Worm (Caenorhabditis elegans): ENCODE measurements around the gene F35C11.3.

DNA sequence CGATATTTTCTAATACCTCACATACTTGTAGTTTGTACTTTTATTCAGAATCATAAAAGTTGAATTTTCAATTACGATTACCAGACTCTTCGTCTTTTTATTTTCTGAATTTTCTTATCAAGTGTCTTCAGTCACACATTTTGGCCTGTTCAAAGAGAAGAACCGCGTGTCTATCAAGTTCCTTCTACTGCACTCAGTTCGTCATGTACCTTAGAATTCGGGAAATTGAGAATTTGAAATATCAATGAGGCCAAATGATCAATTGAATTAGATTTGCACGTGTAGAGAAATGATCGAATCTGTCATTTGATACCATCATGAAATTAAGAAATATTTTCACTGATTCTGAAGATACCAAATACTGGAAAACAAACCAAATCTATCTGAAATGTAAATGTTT lies 17.0 kb downstream of the F35C11.3 start:
- TF ChIP-seq flt-1 (GFP tag; IDR thresholded peaks at IDR 0.05) (no peak), klf-2 (GFP tag; conservative IDR thresholded peaks at IDR 0.05) (no peak), ztf-29 (GFP tag; IDR thresholded peaks at IDR 0.05) (no peak), tab-1 (GFP tag; IDR thresholded peaks at IDR 0.05) (no peak)

Measured in whole organism, midembryonic.